Fruit fly (Drosophila melanogaster) whole organism: ENCODE results near the gene Vajk3.

Experiments
- CG8478 ChIP-seq: fragments of >200 bp; optimal IDR thresholded peaks from 2 replicates; lab custom pipeline; 2018; ENCODE audit warnings: inconsistent platforms
- pan ChIP-seq: fragments of >200 bp; optimal IDR thresholded peaks from 2 replicates; lab custom pipeline; 2017
- usp ChIP-seq: fragments of >200 bp; optimal IDR thresholded peaks from 2 replicates; lab custom pipeline; 2017; ENCODE audit warnings: missing biosample characterization, missing genetic modification characterization, mixed read lengths

DNA sequence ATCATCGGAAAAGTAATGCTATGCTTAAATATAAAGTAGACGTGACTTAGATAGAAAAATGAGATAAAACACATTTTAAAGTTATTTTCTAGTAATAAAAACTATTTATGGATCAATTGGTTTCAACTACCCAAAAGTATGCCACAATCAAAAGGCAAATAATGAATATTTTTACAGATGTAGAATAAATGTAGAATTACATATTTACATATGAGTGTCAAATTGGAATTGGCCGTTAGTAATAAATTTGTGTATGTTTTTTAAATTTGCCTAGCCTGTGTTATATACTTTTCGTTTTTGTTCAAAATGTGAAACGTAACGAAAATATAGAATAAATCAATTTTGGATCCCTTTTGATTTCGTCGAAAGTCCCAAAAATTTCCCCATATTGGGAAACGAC is 35.5 kb downstream of the Vajk3 start, which contains the start of gene Acyp:
- TF ChIP-seq pan (lab: Kevin White, UChicago): no peak
- no peak for TF ChIP-seq CG8478 (lab: Kevin White, UChicago)
- no peak for TF ChIP-seq usp (GFP tag; lab: Kevin White, UChicago)
